Fruit fly (Drosophila melanogaster): Measurements from ENCODE around the gene ovo.

ovo gene

dm6 chrX:5002748-5003147 is 45.3 kb upstream of the ovo start:
- TF ChIP-seq abd-A (tag; optimal IDR thresholded peaks at IDR 0.05) (no peak), Drgx (GFP tag; IDR thresholded peaks at IDR 0.05) (peak; percentile 23; the same call in 1 of the 2 replicates), Sox102F (GFP tag; optimal IDR thresholded peaks at IDR 0.05) (no peak), CG6272 (GFP tag; IDR thresholded peaks at IDR 0.05) (no peak), sens (GFP tag) (peak; percentile 37), pfk (GFP tag; optimal IDR thresholded peaks at IDR 0.05) (no peak), bsh (GFP tag; optimal IDR thresholded peaks at IDR 0.05) (peak in 1 of 2 experiments; percentile 9), CG17328 (GFP tag; IDR thresholded peaks at IDR 0.05) (0 out of 2 replicates have a peak, but pooled peaks have one; percentile 15), HmgZ (tag; optimal IDR thresholded peaks at IDR 0.05) (no peak), prd (optimal IDR thresholded peaks at IDR 0.05) (no peak), prd (GFP tag; IDR thresholded peaks at IDR 0.05) (peak; percentile 36; the same call in 1 of the 3 replicates), gem (tag; optimal IDR thresholded peaks at IDR 0.05) (peak; percentile 7)

- TF ChIP-seq gce (GFP tag; IDR thresholded peaks at IDR 0.05) (no peak), CG1602 (GFP tag; optimal IDR thresholded peaks at IDR 0.05) (no peak)
These were observed 38.0 kb upstream of the ovo start for dm6 chrX:5010116-5010515.

DNA sequence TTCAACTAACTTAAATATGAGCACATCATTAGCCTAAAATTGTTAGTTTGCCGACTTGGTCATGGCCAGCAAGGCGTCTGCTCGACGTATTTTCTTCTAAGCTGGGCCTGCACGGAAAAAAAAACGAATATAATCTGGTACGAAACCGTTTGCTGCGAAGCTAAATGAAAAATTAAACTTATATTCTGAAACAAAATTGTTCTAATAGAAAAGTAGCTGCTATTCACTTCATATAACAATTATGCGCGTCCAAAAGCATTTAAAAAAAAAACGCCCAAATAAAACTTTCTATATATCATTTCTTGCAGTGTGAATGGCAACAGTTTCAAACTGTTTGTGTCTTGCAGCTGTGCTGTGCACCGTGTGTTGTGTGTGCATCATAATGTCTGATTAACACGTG is 35.1 kb upstream of the ovo start:
- TF ChIP-seq CG1529 (GFP tag; optimal IDR thresholded peaks at IDR 0.05) (no peak), CG10543 (GFP tag; optimal IDR thresholded peaks at IDR 0.05) (no peak), nerfin-2 (GFP tag; IDR thresholded peaks at IDR 0.05; ENCODE audit: partially characterized antibody) (no peak), CG14441 (GFP tag; IDR thresholded peaks at IDR 0.05) (no peak), E2f2 (GFP tag; IDR thresholded peaks at IDR 0.05) (no peak), Sin3A (optimal IDR thresholded peaks at IDR 0.05) (no peak), CG2116 (GFP tag; optimal IDR thresholded peaks at IDR 0.05) (no peak), CG8281 (tag; optimal IDR thresholded peaks at IDR 0.05) (no peak), ftz-f1 (GFP tag; optimal IDR thresholded peaks at IDR 0.05) (no peak), Drgx (GFP tag; IDR thresholded peaks at IDR 0.05) (peak; percentile 40; the same call in 1 of the 2 replicates), abd-A (tag; optimal IDR thresholded peaks at IDR 0.05) (no peak), sens (GFP tag) (peak; percentile 61)

DNA sequence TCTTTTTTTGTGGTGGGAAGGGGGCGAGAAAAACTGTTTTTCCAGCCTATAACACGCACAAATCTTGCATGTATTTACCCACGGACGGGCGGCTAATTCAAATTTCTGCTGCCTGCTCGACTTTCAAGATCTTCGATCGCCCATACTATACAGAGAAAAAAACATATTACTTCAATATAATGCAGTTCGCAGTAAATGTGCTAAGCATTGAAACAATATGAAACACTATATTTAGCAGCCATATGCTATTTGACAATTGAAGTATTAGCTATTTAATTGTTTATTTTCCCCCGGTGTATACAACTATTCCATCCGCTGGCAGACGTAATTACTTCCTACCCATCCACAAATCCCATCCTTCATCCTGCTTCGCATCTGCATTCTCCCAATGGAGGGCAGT is 33.4 kb upstream of the ovo start:
- 0 out of 2 replicates have a peak, but pooled peaks have one; percentile 41 for TF ChIP-seq Drgx (GFP tag; IDR thresholded peaks at IDR 0.05)
- TF ChIP-seq CG7928 (GFP tag; optimal IDR thresholded peaks at IDR 0.05), result no peak

dm6 chrX:5019040-5019439 is 29.0 kb upstream of the ovo start:
- TF ChIP-seq CG30020 (tag; optimal IDR thresholded peaks at IDR 0.05) (no peak), row (GFP tag; IDR thresholded peaks at IDR 0.05) (peak; percentile 24; the same call in 1 of the 3 replicates), Ptx1 (GFP tag; IDR thresholded peaks at IDR 0.05) (0 out of 2 replicates have a peak, but pooled peaks have one; percentile 25)

dm6 chrX:5020030-5020429 is 28.0 kb upstream of the ovo start:
- peak in 1 of 2 experiments; percentile 47 for TF ChIP-seq bsh (GFP tag; optimal IDR thresholded peaks at IDR 0.05)
- no peak for TF ChIP-seq her (GFP tag; optimal IDR thresholded peaks at IDR 0.05)

dm6 chrX:5025283-5025682 is 22.8 kb upstream of the ovo start:
- TF ChIP-seq lola (GFP tag; optimal IDR thresholded peaks at IDR 0.05) (no peak), corto (GFP tag; optimal IDR thresholded peaks at IDR 0.05) (peak; percentile 19), lbe (GFP tag; optimal IDR thresholded peaks at IDR 0.05) (peak; percentile 76), CG12071 (GFP tag; optimal IDR thresholded peaks at IDR 0.05) (no peak), stwl (tag; optimal IDR thresholded peaks at IDR 0.05) (no peak), CG8944 (GFP tag; optimal IDR thresholded peaks at IDR 0.05) (no peak), CG3726 (GFP tag; IDR thresholded peaks at IDR 0.05) (no peak), sr (GFP tag; IDR thresholded peaks at IDR 0.05) (no peak), pb (GFP tag; optimal IDR thresholded peaks at IDR 0.05) (no peak), CG12769 (tag; optimal IDR thresholded peaks at IDR 0.05) (no peak), bcd (GFP tag; optimal IDR thresholded peaks at IDR 0.05) (no peak), zfh2 (GFP tag; optimal IDR thresholded peaks at IDR 0.05) (no peak), az2 (GFP tag; optimal IDR thresholded peaks at IDR 0.05) (no peak), CG8765 (GFP tag; IDR thresholded peaks at IDR 0.05) (no peak)

Measured in whole organism, embryonic.